Worm (Caenorhabditis elegans) whole organism, L2 larva: ENCODE measurements around the gene B0410.3.

ENCODE experiments used
- ama-1 ChIP-seq: fragments of 150-350 bp; optimal IDR thresholded peaks from 2 replicates; lab custom pipeline; 2018; ENCODE audit warnings: inconsistent platforms
- ceh-82 ChIP-seq: fragments of 150-350 bp; optimal IDR thresholded peaks from 2 replicates; lab custom pipeline; 2014; ENCODE audit warnings: missing biosample characterization, missing genetic modification characterization
- lin-13 ChIP-seq: fragments of 150-350 bp; optimal IDR thresholded peaks from 2 replicates; lab custom pipeline; 2014; ENCODE audit warnings: missing biosample characterization, missing genetic modification reagents, missing genetic modification characterization
- lin-39 ChIP-seq: fragments of 150-350 bp; optimal IDR thresholded peaks from 2 replicates; lab custom pipeline; 2014; ENCODE audit warnings: missing biosample characterization, missing genetic modification reagents, missing genetic modification characterization
- nhr-11 ChIP-seq: fragments of 150-350 bp; optimal IDR thresholded peaks from 2 replicates; lab custom pipeline; 2014; ENCODE audit warnings: missing biosample characterization, missing genetic modification characterization
- snpc-4 ChIP-seq: fragments of 150-350 bp; optimal IDR thresholded peaks from 2 replicates; lab custom pipeline; 2014; ENCODE audit warnings: missing biosample characterization, missing genetic modification characterization
- unc-39 ChIP-seq: fragments of 150-350 bp; optimal IDR thresholded peaks from 2 replicates; lab custom pipeline; 2014; ENCODE audit warnings: missing biosample characterization, missing genetic modification characterization
- zag-1 ChIP-seq: fragments of 150-350 bp; optimal IDR thresholded peaks from 2 replicates; lab custom pipeline; 2014; ENCODE audit warnings: missing biosample characterization, missing genetic modification characterization
- ztf-11 ChIP-seq: sonication (generic microtip); optimal IDR thresholded peaks from 2 replicates; lab custom pipeline; 2017; ENCODE audit warnings: missing biosample characterization, missing genetic modification characterization

- TF ChIP-seq unc-39 (no peak), ztf-11 (tag; lab: Kevin White, UChicago) (no peak), ceh-82 (tag; lab: Kevin White, UChicago) (no peak), snpc-4 (tag; lab: Kevin White, UChicago) (no peak), ama-1 (no peak), nhr-11 (tag; lab: Kevin White, UChicago) (no peak), zag-1 (tag; lab: Kevin White, UChicago) (no peak), lin-13 (GFP tag; lab: Kevin White, UChicago) (no peak), lin-39 (tag; lab: Kevin White, UChicago) (no peak)
Measured at ce11 chrX:2923888-2924287, 32.6 kb upstream of the B0410.3 start, which contains the start of gene hst-3.2.
